Fruit fly (Drosophila melanogaster) whole organism, embryonic: ENCODE data around the gene Lgr3.
A peak's percentile ranks its signal among the peaks of the same experiment; 100 is the strongest.

Experiments
- Abd-B ChIP-seq: fragments of 200-800 bp; sonication (Bioruptor generic); optimal IDR thresholded peaks from 2 replicates; lab custom pipeline; 2018; ENCODE audit warnings: missing biosample characterization, mild to moderate bottlenecking, missing genetic modification characterization, moderate library complexity
- Ada2b ChIP-seq: fragments of 200-800 bp; sonication (Bioruptor generic); IDR thresholded peaks from 2 replicates; pipeline ENCODE4 v1.3.6; 2022; ENCODE audit warnings: missing biosample characterization, missing genetic modification characterization
- Antp ChIP-seq: fragments of 200-800 bp; sonication (Bioruptor generic); optimal IDR thresholded peaks from 3 replicates; lab custom pipeline; 2016; ENCODE audit warnings: missing biosample characterization, missing genetic modification characterization
- Atf3 ChIP-seq: fragments of 200-800 bp; sonication (Bioruptor generic); optimal IDR thresholded peaks from 3 replicates; lab custom pipeline; 2016; ENCODE audit warnings: missing biosample characterization, missing genetic modification characterization
- Atf6 ChIP-seq: fragments of 200-800 bp; sonication (Bioruptor generic); IDR thresholded peaks from 2 replicates; pipeline ENCODE4 v1.3.6; 2022; ENCODE audit warnings: missing biosample characterization, missing genetic modification characterization
- Bdp1 ChIP-seq: fragments of 200-800 bp; sonication (Bioruptor generic); optimal IDR thresholded peaks from 3 replicates; lab custom pipeline; 2016; ENCODE audit warnings: missing biosample characterization, missing genetic modification characterization
- Bgb ChIP-seq: fragments of 200-800 bp; sonication (Bioruptor generic); IDR thresholded peaks from 2 replicates; pipeline ENCODE4 v1.3.6; 2022; ENCODE audit warnings: missing biosample characterization, missing genetic modification characterization; ENCODE audit not compliant: partially characterized antibody
- C15 ChIP-seq: fragments of 200-800 bp; sonication (Bioruptor generic); IDR thresholded peaks from 3 replicates; pipeline ENCODE4 v1.3.6; 2022; ENCODE audit warnings: missing biosample characterization, missing genetic modification characterization
- CG10209 ChIP-seq: fragments of 200-800 bp; sonication (Bioruptor generic); optimal IDR thresholded peaks from 3 replicates; lab custom pipeline; 2017; ENCODE audit warnings: missing biosample characterization, mild to moderate bottlenecking, missing genetic modification characterization, missing genetic modification reagents
- CG10267 ChIP-seq: fragments of 200-800 bp; sonication (Bioruptor generic); optimal IDR thresholded peaks from 2 replicates; lab custom pipeline; 2018; ENCODE audit warnings: missing biosample characterization, mild to moderate bottlenecking, missing genetic modification characterization, moderate library complexity
- CG10654 ChIP-seq: fragments of 200-800 bp; sonication (Bioruptor generic); optimal IDR thresholded peaks from 2 replicates; lab custom pipeline; 2016; ENCODE audit warnings: missing biosample characterization, missing genetic modification characterization
- CG12659 ChIP-seq: fragments of 200-800 bp; sonication (Bioruptor generic); optimal IDR thresholded peaks from 3 replicates; lab custom pipeline; 2017; ENCODE audit warnings: mild to moderate bottlenecking, missing biosample characterization, missing genetic modification reagents, missing genetic modification characterization
- CG12744 ChIP-seq: fragments of 200-800 bp; sonication (Bioruptor generic); optimal IDR thresholded peaks from 2 replicates; lab custom pipeline; 2016; ENCODE audit warnings: missing biosample characterization, missing genetic modification characterization
- CG13296 ChIP-seq: fragments of 200-800 bp; sonication (Bioruptor generic); optimal IDR thresholded peaks from 3 replicates; lab custom pipeline; 2018; ENCODE audit warnings: missing biosample characterization, mild to moderate bottlenecking, missing genetic modification characterization
- CG16813 ChIP-seq: fragments of 200-800 bp; sonication (Bioruptor generic); IDR thresholded peaks from 3 replicates; pipeline ENCODE4 v1.3.6; 2022; ENCODE audit warnings: missing biosample characterization, missing genetic modification characterization; ENCODE audit not compliant: partially characterized antibody
- CG3065 ChIP-seq: fragments of 200-800 bp; sonication (Bioruptor generic); optimal IDR thresholded peaks from 2 replicates; lab custom pipeline; 2016; ENCODE audit warnings: missing biosample characterization, missing genetic modification characterization
- CG31388 ChIP-seq: fragments of 200-800 bp; sonication (Bioruptor generic); optimal IDR thresholded peaks from 2 replicates; lab custom pipeline; 2016; ENCODE audit warnings: missing biosample characterization, missing genetic modification characterization
- CG32772 ChIP-seq: fragments of 200-800 bp; sonication (Bioruptor generic); IDR thresholded peaks from 2 replicates; pipeline ENCODE4 v1.3.6; 2022; ENCODE audit warnings: missing biosample characterization, missing genetic modification characterization
- CG3407 ChIP-seq: fragments of 200-800 bp; sonication (Bioruptor generic); optimal IDR thresholded peaks from 2 replicates; lab custom pipeline; 2018; ENCODE audit warnings: missing biosample characterization, mild to moderate bottlenecking, missing genetic modification characterization
- CG4360 ChIP-seq: fragments of 200-800 bp; sonication (Bioruptor generic); IDR thresholded peaks from 2 replicates; pipeline ENCODE4 v1.3.6; 2022; ENCODE audit warnings: missing biosample characterization, missing genetic modification characterization
- CG7271 ChIP-seq: fragments of 200-800 bp; sonication (Bioruptor generic); optimal IDR thresholded peaks from 2 replicates; lab custom pipeline; 2018; ENCODE audit warnings: missing biosample characterization, mild to moderate bottlenecking, missing genetic modification characterization, moderate library complexity
- CG8478 ChIP-seq: fragments of >200 bp; optimal IDR thresholded peaks from 2 replicates; lab custom pipeline; 2018
- Dbx ChIP-seq: fragments of 200-800 bp; sonication (Bioruptor generic); IDR thresholded peaks from 3 replicates; pipeline ENCODE4 v1.3.6; 2022; ENCODE audit warnings: missing biosample characterization, missing genetic modification characterization
- Hsf ChIP-seq: fragments of 200-800 bp; sonication (Bioruptor generic); optimal IDR thresholded peaks from 3 replicates; lab custom pipeline; 2016; ENCODE audit warnings: missing biosample characterization, missing genetic modification characterization
- Lim3 ChIP-seq: fragments of 200-800 bp; sonication (Bioruptor generic); IDR thresholded peaks from 2 replicates; pipeline ENCODE4 v1.3.6; 2022; ENCODE audit warnings: missing biosample characterization, missing genetic modification characterization
- Mes4 ChIP-seq: fragments of 200-800 bp; sonication (Bioruptor generic); optimal IDR thresholded peaks from 2 replicates; lab custom pipeline; 2016; ENCODE audit warnings: missing biosample characterization, missing genetic modification characterization
- Pdp1 ChIP-seq, 2 experiments: fragments of 200-800 bp; sonication (Bioruptor generic); optimal IDR thresholded peaks; 3 replicates each; lab custom pipeline; 2016; ENCODE audit warnings: missing biosample characterization in 2 of 2, missing genetic modification characterization in 2 of 2, mild to moderate bottlenecking in 1 of 2, moderate library complexity in 1 of 2
- abd-A ChIP-seq: fragments of 200-800 bp; sonication (Bioruptor generic); optimal IDR thresholded peaks from 3 replicates; lab custom pipeline; 2019; ENCODE audit warnings: missing biosample characterization, mild to moderate bottlenecking, missing genetic modification characterization, moderate library complexity
- amos ChIP-seq: fragments of 200-800 bp; sonication (Bioruptor generic); IDR thresholded peaks from 2 replicates; pipeline ENCODE4 v1.3.6; 2022; ENCODE audit warnings: missing biosample characterization, missing genetic modification characterization; ENCODE audit not compliant: partially characterized antibody
- ato ChIP-seq: fragments of 200-800 bp; sonication (Bioruptor generic); IDR thresholded peaks from 2 replicates; pipeline ENCODE4 v1.3.6; 2022; ENCODE audit warnings: missing biosample characterization, missing genetic modification characterization; ENCODE audit not compliant: partially characterized antibody
- bcd ChIP-seq: fragments of 200-800 bp; sonication (Bioruptor generic); optimal IDR thresholded peaks from 2 replicates; lab custom pipeline; 2017; ENCODE audit warnings: missing biosample characterization, mild to moderate bottlenecking, missing genetic modification characterization
- bigmax ChIP-seq: fragments of 200-800 bp; sonication (Bioruptor generic); optimal IDR thresholded peaks from 2 replicates; lab custom pipeline; 2018; ENCODE audit warnings: missing biosample characterization, mild to moderate bottlenecking, missing genetic modification characterization
- crc ChIP-seq: fragments of 200-800 bp; sonication (Bioruptor generic); optimal IDR thresholded peaks from 2 replicates; lab custom pipeline; 2016; ENCODE audit warnings: missing biosample characterization, missing genetic modification characterization
- crol ChIP-seq: fragments of 200-800 bp; sonication (Bioruptor generic); IDR thresholded peaks from 2 replicates; pipeline ENCODE4 v1.3.6; 2022; ENCODE audit warnings: missing biosample characterization, missing genetic modification characterization
- danr ChIP-seq: fragments of 200-800 bp; sonication (Bioruptor generic); IDR thresholded peaks from 2 replicates; pipeline ENCODE4 v1.3.6; 2022; ENCODE audit warnings: missing biosample characterization, missing genetic modification characterization
- dati ChIP-seq: fragments of 200-800 bp; sonication (Bioruptor generic); IDR thresholded peaks from 2 replicates; pipeline ENCODE4 v1.3.6; 2022; ENCODE audit warnings: missing biosample characterization, missing genetic modification characterization
- disco-r ChIP-seq: fragments of 200-800 bp; sonication (Bioruptor generic); optimal IDR thresholded peaks from 2 replicates; lab custom pipeline; 2016; ENCODE audit warnings: missing biosample characterization, missing genetic modification characterization
- exex ChIP-seq: fragments of 200-800 bp; sonication (Bioruptor generic); optimal IDR thresholded peaks from 4 replicates; lab custom pipeline; 2018; ENCODE audit warnings: missing biosample characterization, mild to moderate bottlenecking, missing genetic modification characterization, moderate library complexity
- fd64A ChIP-seq: fragments of 200-800 bp; sonication (Bioruptor generic); optimal IDR thresholded peaks from 3 replicates; lab custom pipeline; 2018; ENCODE audit warnings: missing biosample characterization, mild to moderate bottlenecking, missing genetic modification characterization
- grau ChIP-seq: fragments of 200-800 bp; optimal IDR thresholded peaks from 3 replicates; lab custom pipeline; 2019; ENCODE audit warnings: missing biosample characterization, mild to moderate bottlenecking, missing genetic modification characterization, moderate library complexity
- insv ChIP-seq, 2 experiments: fragments of 200-800 bp; sonication (Bioruptor generic); optimal IDR thresholded peaks; 3 replicates each; lab custom pipeline; 2016 to 2018; ENCODE audit warnings: missing biosample characterization in 2 of 2, missing genetic modification characterization in 2 of 2
- nau ChIP-seq: fragments of 200-800 bp; sonication (Bioruptor generic); optimal IDR thresholded peaks from 3 replicates; lab custom pipeline; 2017; ENCODE audit warnings: missing biosample characterization, mild to moderate bottlenecking, missing genetic modification characterization, missing genetic modification reagents
- phol ChIP-seq: fragments of 200-800 bp; sonication (Bioruptor generic); optimal IDR thresholded peaks from 3 replicates; lab custom pipeline; 2018; ENCODE audit warnings: missing biosample characterization, mild to moderate bottlenecking, missing genetic modification characterization, moderate library complexity
- scrt ChIP-seq: fragments of 200-800 bp; sonication (Bioruptor generic); optimal IDR thresholded peaks from 2 replicates; lab custom pipeline; 2018; ENCODE audit warnings: missing biosample characterization, mild to moderate bottlenecking, missing genetic modification characterization, moderate library complexity
- sd ChIP-seq: fragments of 200-800 bp; sonication (Bioruptor generic); optimal IDR thresholded peaks from 3 replicates; lab custom pipeline; 2018; ENCODE audit warnings: missing biosample characterization, mild to moderate bottlenecking, missing genetic modification characterization, moderate library complexity
- shn ChIP-seq: fragments of 200-800 bp; sonication (Bioruptor generic); optimal IDR thresholded peaks from 3 replicates; lab custom pipeline; 2016; ENCODE audit warnings: missing biosample characterization, missing genetic modification characterization
- sima ChIP-seq: fragments of 200-800 bp; sonication (Bioruptor generic); optimal IDR thresholded peaks from 2 replicates; lab custom pipeline; 2016; ENCODE audit warnings: missing biosample characterization, missing genetic modification characterization
- slp2 ChIP-seq: fragments of 200-800 bp; sonication (Bioruptor generic); optimal IDR thresholded peaks from 2 replicates; lab custom pipeline; 2016; ENCODE audit warnings: missing biosample characterization, missing genetic modification characterization
- sr ChIP-seq: fragments of 200-800 bp; sonication (Bioruptor generic); IDR thresholded peaks from 3 replicates; pipeline ENCODE4 v1.3.6; 2022; ENCODE audit warnings: missing biosample characterization, missing genetic modification characterization
- tup ChIP-seq: fragments of 200-800 bp; sonication (Bioruptor generic); optimal IDR thresholded peaks from 2 replicates; lab custom pipeline; 2016; ENCODE audit warnings: missing biosample characterization, mild to moderate bottlenecking, missing genetic modification characterization, moderate library complexity
- unc-4 ChIP-seq: fragments of 200-800 bp; sonication (Bioruptor generic); IDR thresholded peaks from 2 replicates; pipeline ENCODE4 v1.3.6; 2022; ENCODE audit warnings: missing biosample characterization, missing genetic modification characterization; ENCODE audit not compliant: partially characterized antibody
- z ChIP-seq: fragments of 200-800 bp; sonication (Bioruptor generic); IDR thresholded peaks from 3 replicates; pipeline ENCODE4 v1.3.6; 2022; ENCODE audit warnings: missing biosample characterization, missing genetic modification characterization

Gene Lgr3

dm6 chr3R:25640463-25640862 is 25.1 kb upstream of the Lgr3 start (continued):
- no peak for TF ChIP-seq fd64A (GFP tag; lab: Kevin White, UChicago)
- TF ChIP-seq scrt, result no peak
- TF ChIP-seq ato, result no peak
- TF ChIP-seq amos (GFP tag; lab: Robert Waterston, UW), result no peak
- peak; percentile 18 for TF ChIP-seq Hsf
- peak; percentile 30 to 39 for TF ChIP-seq Pdp1 (GFP tag; optimal IDR thresholded peaks at IDR 0.05; lab: Kevin White, UChicago)
- no peak for TF ChIP-seq dati (GFP tag; lab: Robert Waterston, UW)
- TF ChIP-seq CG3407 (GFP tag; lab: Kevin White, UChicago), result peak; percentile 16
- TF ChIP-seq sd (tag; lab: Kevin White, UChicago), result no peak
- TF ChIP-seq CG4360 (GFP tag; lab: Robert Waterston, UW), result peak; percentile 70
- peak; percentile 56 for TF ChIP-seq CG7271 (tag; lab: Kevin White, UChicago)
- no peak for TF ChIP-seq CG16813 (GFP tag; lab: Robert Waterston, UW)
- no peak for TF ChIP-seq danr
- TF ChIP-seq CG10209 (GFP tag; lab: Kevin White, UChicago), result peak; percentile 38
- TF ChIP-seq z (GFP tag; lab: Robert Waterston, UW), result no peak
- peak; percentile 72 for TF ChIP-seq phol (tag; lab: Kevin White, UChicago)
- TF ChIP-seq Atf6 (GFP tag; lab: Robert Waterston, UW), result no peak
- TF ChIP-seq sr (GFP tag; lab: Robert Waterston, UW), result no peak
- no peak for TF ChIP-seq crol
- TF ChIP-seq grau (tag; lab: Kevin White, UChicago), result peak; percentile 57
- TF ChIP-seq CG10267, result peak; percentile 55
- TF ChIP-seq sima (GFP tag; lab: Kevin White, UChicago), result no peak
- no peak for TF ChIP-seq insv (GFP tag; optimal IDR thresholded peaks at IDR 0.05; lab: Kevin White, UChicago)
- no peak for TF ChIP-seq tup (GFP tag; lab: Kevin White, UChicago)
- TF ChIP-seq CG3065 (GFP tag; lab: Kevin White, UChicago), result no peak
- no peak for TF ChIP-seq exex (tag; lab: Kevin White, UChicago)
- TF ChIP-seq CG10654 (GFP tag; lab: Kevin White, UChicago), result peak; percentile 38
- peak; percentile 21; the same call in 1 of the 2 replicates for TF ChIP-seq CG32772 (GFP tag; lab: Robert Waterston, UW)
- no peak for TF ChIP-seq CG31388
- no peak for TF ChIP-seq shn
- TF ChIP-seq Abd-B (GFP tag; lab: Kevin White, UChicago), result peak; percentile 42
- TF ChIP-seq crc, result no peak
- no peak for TF ChIP-seq Atf3 (GFP tag; lab: Kevin White, UChicago)
- TF ChIP-seq Bgb (GFP tag; lab: Robert Waterston, UW), result no peak
- TF ChIP-seq Bdp1 (GFP tag; lab: Kevin White, UChicago), result no peak
- TF ChIP-seq slp2 (GFP tag; lab: Kevin White, UChicago), result peak; percentile 11
- no peak for TF ChIP-seq abd-A (tag; lab: Kevin White, UChicago)
- no peak for TF ChIP-seq nau
- no peak for TF ChIP-seq Mes4 (GFP tag; lab: Kevin White, UChicago)
- TF ChIP-seq CG12659, result peak; percentile 17
- TF ChIP-seq Dbx (GFP tag; lab: Robert Waterston, UW), result no peak
- TF ChIP-seq C15 (GFP tag; lab: Robert Waterston, UW), result no peak
- no peak for TF ChIP-seq Lim3 (GFP tag; lab: Robert Waterston, UW)
- peak; percentile 15 for TF ChIP-seq CG13296 (GFP tag; lab: Kevin White, UChicago)
- TF ChIP-seq CG12744 (GFP tag; lab: Kevin White, UChicago), result peak; percentile 6
- TF ChIP-seq Ada2b (GFP tag; lab: Robert Waterston, UW), result peak; percentile 65; the same call in 1 of the 2 replicates
- no peak for TF ChIP-seq CG8478 (lab: Kevin White, UChicago)
- TF ChIP-seq disco-r (GFP tag; lab: Kevin White, UChicago), result no peak
- TF ChIP-seq bcd (GFP tag; lab: Kevin White, UChicago), result peak; percentile 27
- no peak for TF ChIP-seq Antp (GFP tag; lab: Kevin White, UChicago)
- no peak for TF ChIP-seq unc-4
- no peak for TF ChIP-seq bigmax (GFP tag; lab: Kevin White, UChicago)
